Fruit fly (Drosophila melanogaster) whole organism, embryonic: ENCODE data around the gene IFT54.
A peak's percentile ranks its signal among the peaks of the same experiment; 100 is the strongest.

Source experiments
- CG10209 ChIP-seq: fragments of 200-800 bp; sonication (Bioruptor generic); optimal IDR thresholded peaks from 3 replicates; lab custom pipeline; 2017; ENCODE audit warnings: missing biosample characterization, mild to moderate bottlenecking, missing genetic modification characterization, missing genetic modification reagents
- CG12071 ChIP-seq: fragments of 200-800 bp; sonication (Bioruptor generic); optimal IDR thresholded peaks from 3 replicates; lab custom pipeline; 2018; ENCODE audit warnings: missing biosample characterization, mild to moderate bottlenecking, missing genetic modification characterization
- CG15011 ChIP-seq: fragments of 200-800 bp; sonication (Bioruptor generic); optimal IDR thresholded peaks from 3 replicates; lab custom pipeline; 2018; ENCODE audit warnings: missing biosample characterization, mild to moderate bottlenecking, missing genetic modification characterization
- CG15269 ChIP-seq: fragments of 200-800 bp; sonication (Bioruptor generic); optimal IDR thresholded peaks from 2 replicates; lab custom pipeline; 2018; ENCODE audit warnings: missing biosample characterization, mild to moderate bottlenecking, missing genetic modification characterization, moderate library complexity
- CG1647 ChIP-seq: fragments of 200-800 bp; sonication (Bioruptor generic); optimal IDR thresholded peaks from 3 replicates; lab custom pipeline; 2016; ENCODE audit warnings: missing biosample characterization, missing genetic modification characterization
- CG17361 ChIP-seq: fragments of 200-800 bp; sonication (Bioruptor generic); IDR thresholded peaks from 3 replicates; pipeline ENCODE4 v1.3.6; 2022; ENCODE audit warnings: missing biosample characterization, missing genetic modification characterization
- CG17612 ChIP-seq: fragments of 200-800 bp; sonication (Bioruptor generic); IDR thresholded peaks from 2 replicates; pipeline ENCODE4 v1.3.6; 2022; ENCODE audit warnings: missing biosample characterization, missing genetic modification characterization
- CG18262 ChIP-seq: fragments of 200-800 bp; optimal IDR thresholded peaks from 3 replicates; lab custom pipeline; 2019; ENCODE audit warnings: missing biosample characterization, mild to moderate bottlenecking, missing genetic modification characterization, moderate library complexity
- CG18764 ChIP-seq: fragments of 200-800 bp; sonication (Bioruptor generic); optimal IDR thresholded peaks from 3 replicates; lab custom pipeline; 2016; ENCODE audit warnings: missing biosample characterization, missing genetic modification characterization
- CG2678 ChIP-seq: fragments of 200-800 bp; sonication (Bioruptor generic); optimal IDR thresholded peaks from 3 replicates; lab custom pipeline; 2019; ENCODE audit warnings: missing biosample characterization, mild to moderate bottlenecking, missing genetic modification characterization, moderate library complexity
- CG30020 ChIP-seq: fragments of 200-800 bp; optimal IDR thresholded peaks from 2 replicates; lab custom pipeline; 2019; ENCODE audit warnings: missing biosample characterization, mild to moderate bottlenecking, missing genetic modification characterization, moderate library complexity
- CG4730 ChIP-seq: fragments of 200-800 bp; sonication (Bioruptor generic); IDR thresholded peaks from 2 replicates; pipeline ENCODE4 v1.3.6; 2022; ENCODE audit warnings: missing biosample characterization, missing genetic modification characterization
- CG6254 ChIP-seq: fragments of 200-800 bp; sonication (Bioruptor generic); optimal IDR thresholded peaks from 3 replicates; lab custom pipeline; 2017; ENCODE audit warnings: mild to moderate bottlenecking, missing biosample characterization, missing genetic modification reagents, missing genetic modification characterization
- CG6791 ChIP-seq: fragments of 200-800 bp; sonication (Bioruptor generic); IDR thresholded peaks from 3 replicates; pipeline ENCODE4 v1.3.6; 2022; ENCODE audit warnings: missing biosample characterization, missing genetic modification characterization; ENCODE audit not compliant: partially characterized antibody
- CG7556 ChIP-seq: fragments of 200-800 bp; sonication (Bioruptor generic); optimal IDR thresholded peaks from 2 replicates; lab custom pipeline; 2017; ENCODE audit warnings: missing biosample characterization, mild to moderate bottlenecking, missing genetic modification characterization
- CG8281 ChIP-seq: fragments of 200-800 bp; sonication (Bioruptor generic); optimal IDR thresholded peaks from 2 replicates; lab custom pipeline; 2018; ENCODE audit warnings: missing biosample characterization, mild to moderate bottlenecking, missing genetic modification characterization, moderate library complexity
- CG9437 ChIP-seq: fragments of 200-800 bp; sonication (Bioruptor generic); optimal IDR thresholded peaks from 2 replicates; lab custom pipeline; 2018; ENCODE audit warnings: missing biosample characterization, mild to moderate bottlenecking, missing genetic modification characterization
- CG9932 ChIP-seq: fragments of 200-800 bp; sonication (Bioruptor generic); IDR thresholded peaks from 2 replicates; pipeline ENCODE4 v1.3.6; 2022; ENCODE audit warnings: missing biosample characterization, missing genetic modification characterization
- D ChIP-seq, 2 experiments: fragments of 200-800 bp in 1 of 2; fragments of >200 bp in 1 of 2; sonication (Bioruptor generic) in 1 of 2; optimal IDR thresholded peaks; 2 replicates in 1 of 2; 3 replicates in 1 of 2; lab custom pipeline; 2017; ENCODE audit warnings: mild to moderate bottlenecking in 1 of 2, missing biosample characterization in 1 of 2, missing genetic modification characterization in 1 of 2, missing genetic modification reagents in 1 of 2
- D19A ChIP-seq: fragments of 200-800 bp; optimal IDR thresholded peaks from 3 replicates; lab custom pipeline; 2019; ENCODE audit warnings: missing biosample characterization, mild to moderate bottlenecking, missing genetic modification characterization, moderate library complexity
- Fer3 ChIP-seq: fragments of 200-800 bp; sonication (Bioruptor generic); optimal IDR thresholded peaks from 2 replicates; lab custom pipeline; 2018; ENCODE audit warnings: missing biosample characterization, mild to moderate bottlenecking, missing genetic modification characterization, moderate library complexity
- Hey ChIP-seq: fragments of 200-800 bp; sonication (Bioruptor generic); optimal IDR thresholded peaks from 3 replicates; lab custom pipeline; 2018; ENCODE audit warnings: missing biosample characterization, mild to moderate bottlenecking, missing genetic modification characterization
- Hr39 ChIP-seq: fragments of >200 bp; optimal IDR thresholded peaks from 2 replicates; lab custom pipeline; 2017
- Med ChIP-seq: fragments of 200-800 bp; sonication (Bioruptor generic); peaks from one replicate; lab custom pipeline; 2016; ENCODE audit warnings: missing biosample characterization, missing genetic modification characterization, mild to moderate bottlenecking, inconsistent platforms, moderate library complexity
- Oli ChIP-seq: fragments of 200-800 bp; sonication (Bioruptor generic); optimal IDR thresholded peaks from 2 replicates; lab custom pipeline; 2018; ENCODE audit warnings: missing biosample characterization, mild to moderate bottlenecking, missing genetic modification characterization, moderate library complexity
- PHDP ChIP-seq: fragments of 200-800 bp; sonication (Bioruptor generic); optimal IDR thresholded peaks from 3 replicates; lab custom pipeline; 2018; ENCODE audit warnings: missing biosample characterization, mild to moderate bottlenecking, missing genetic modification characterization, moderate library complexity
- Six4 ChIP-seq: fragments of 200-800 bp; sonication (Bioruptor generic); optimal IDR thresholded peaks from 2 replicates; lab custom pipeline; 2016; ENCODE audit warnings: missing biosample characterization, missing genetic modification characterization
- Sox102F ChIP-seq: fragments of 200-800 bp; sonication (Bioruptor generic); optimal IDR thresholded peaks from 2 replicates; lab custom pipeline; 2018; ENCODE audit warnings: missing biosample characterization, mild to moderate bottlenecking, missing genetic modification characterization, moderate library complexity
- Trl ChIP-seq, 3 experiments: fragments of >200 bp in 2 of 3; fragments of 200-800 bp in 1 of 3; sonication (Bioruptor generic) in 1 of 3; optimal IDR thresholded peaks; 2 replicates in 1 of 3; 3 replicates in 2 of 3; lab custom pipeline; 2016 to 2017; ENCODE audit warnings: missing biosample characterization in 1 of 3, missing genetic modification characterization in 1 of 3
- ab ChIP-seq: fragments of 200-800 bp; sonication (Bioruptor generic); optimal IDR thresholded peaks from 2 replicates; lab custom pipeline; 2016; ENCODE audit warnings: missing biosample characterization, missing genetic modification characterization
- az2 ChIP-seq: fragments of 200-800 bp; sonication (Bioruptor generic); optimal IDR thresholded peaks from 3 replicates; lab custom pipeline; 2016; ENCODE audit warnings: missing biosample characterization, missing genetic modification characterization
- bcd ChIP-seq: fragments of 200-800 bp; sonication (Bioruptor generic); optimal IDR thresholded peaks from 2 replicates; lab custom pipeline; 2017; ENCODE audit warnings: missing biosample characterization, mild to moderate bottlenecking, missing genetic modification characterization
- br ChIP-seq: fragments of >200 bp; optimal IDR thresholded peaks from 2 replicates; lab custom pipeline; 2017
- disco-r ChIP-seq: fragments of 200-800 bp; sonication (Bioruptor generic); optimal IDR thresholded peaks from 2 replicates; lab custom pipeline; 2016; ENCODE audit warnings: missing biosample characterization, missing genetic modification characterization
- dmrt11E ChIP-seq: fragments of 200-800 bp; sonication (Bioruptor generic); optimal IDR thresholded peaks from 3 replicates; lab custom pipeline; 2018; ENCODE audit warnings: missing biosample characterization, mild to moderate bottlenecking, missing genetic modification characterization, moderate library complexity
- dysf ChIP-seq: fragments of 200-800 bp; sonication (Bioruptor generic); IDR thresholded peaks from 3 replicates; pipeline ENCODE4 v1.3.6; 2022; ENCODE audit warnings: missing biosample characterization, missing genetic modification characterization
- emc ChIP-seq: fragments of 200-800 bp; sonication (Bioruptor generic); optimal IDR thresholded peaks from 2 replicates; lab custom pipeline; 2016; ENCODE audit warnings: missing biosample characterization, missing genetic modification characterization
- gcm ChIP-seq: fragments of 200-800 bp; sonication (Bioruptor generic); optimal IDR thresholded peaks from 2 replicates; lab custom pipeline; 2019; ENCODE audit warnings: missing biosample characterization, mild to moderate bottlenecking, missing genetic modification characterization, moderate library complexity
- gem ChIP-seq: fragments of 200-800 bp; sonication (Bioruptor generic); optimal IDR thresholded peaks from 2 replicates; lab custom pipeline; 2019; ENCODE audit warnings: missing biosample characterization, mild to moderate bottlenecking, missing genetic modification characterization, moderate library complexity
- gsb-n ChIP-seq: fragments of 200-800 bp; sonication (Bioruptor generic); optimal IDR thresholded peaks from 3 replicates; lab custom pipeline; 2018; ENCODE audit warnings: missing biosample characterization, mild to moderate bottlenecking, missing genetic modification characterization
- hkb ChIP-seq, 2 experiments: fragments of 200-800 bp in 1 of 2; fragments of >200 bp in 1 of 2; sonication (Bioruptor generic) in 1 of 2; IDR thresholded peaks in 1 of 2; optimal IDR thresholded peaks in 1 of 2; 2 replicates each; pipeline versions ENCODE4 v1.3.6 to Lab custom; 2017 to 2022; ENCODE audit warnings: missing biosample characterization in 1 of 2, missing genetic modification characterization in 1 of 2
- lab ChIP-seq: fragments of 200-800 bp; sonication (Bioruptor generic); optimal IDR thresholded peaks from 3 replicates; lab custom pipeline; 2017; ENCODE audit warnings: missing biosample characterization, missing genetic modification characterization, mild to moderate bottlenecking, moderate library complexity, missing genetic modification reagents
- phol ChIP-seq: fragments of 200-800 bp; sonication (Bioruptor generic); optimal IDR thresholded peaks from 3 replicates; lab custom pipeline; 2018; ENCODE audit warnings: missing biosample characterization, mild to moderate bottlenecking, missing genetic modification characterization, moderate library complexity
- psq ChIP-seq: fragments of 200-800 bp; sonication (Bioruptor generic); optimal IDR thresholded peaks from 2 replicates; lab custom pipeline; 2017; ENCODE audit warnings: missing biosample characterization, missing genetic modification characterization
- sc ChIP-seq, 3 experiments: fragments of >200 bp in 2 of 3; fragments of 200-800 bp in 1 of 3; sonication (Bioruptor generic) in 1 of 3; optimal IDR thresholded peaks; 2 replicates in 2 of 3; 3 replicates in 1 of 3; lab custom pipeline; 2017; ENCODE audit warnings: mild to moderate bottlenecking in 1 of 3, missing biosample characterization in 1 of 3, missing genetic modification characterization in 1 of 3, missing genetic modification reagents in 1 of 3
- sima ChIP-seq: fragments of 200-800 bp; sonication (Bioruptor generic); optimal IDR thresholded peaks from 2 replicates; lab custom pipeline; 2016; ENCODE audit warnings: missing biosample characterization, missing genetic modification characterization
- slbo ChIP-seq: fragments of 200-800 bp; sonication (Bioruptor generic); IDR thresholded peaks from 2 replicates; pipeline ENCODE4 v1.3.6; 2022; ENCODE audit warnings: missing biosample characterization, missing genetic modification characterization
- so ChIP-seq: fragments of 200-800 bp; sonication (Bioruptor generic); IDR thresholded peaks from 3 replicates; pipeline ENCODE4 v1.3.6; 2022; ENCODE audit warnings: missing biosample characterization, missing genetic modification characterization
- sug ChIP-seq: fragments of 200-800 bp; optimal IDR thresholded peaks from 2 replicates; lab custom pipeline; 2019; ENCODE audit warnings: missing biosample characterization, mild to moderate bottlenecking, missing genetic modification characterization, moderate library complexity

Gene IFT54

DNA sequence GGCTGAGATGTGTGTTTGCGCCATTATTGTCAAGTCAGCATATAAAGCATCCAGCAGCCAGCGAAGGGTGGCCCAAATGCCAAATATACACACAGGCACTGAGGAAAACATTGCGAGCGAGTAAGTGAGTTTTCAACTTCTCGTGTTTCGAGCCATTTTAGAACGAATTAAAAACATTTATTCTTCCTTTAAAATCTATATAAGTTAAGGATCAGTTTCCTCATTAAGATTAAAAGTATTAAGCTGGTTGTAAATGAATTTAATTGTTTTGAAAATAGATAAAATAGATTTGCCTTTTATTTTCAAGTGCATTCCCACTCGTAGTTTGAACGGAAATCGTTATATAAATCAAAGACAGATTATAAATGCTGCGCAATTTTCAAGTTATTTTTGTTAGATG is 49.2 kb downstream of the IFT54 start (continued):
- TF ChIP-seq CG10209 (GFP tag; lab: Kevin White, UChicago) (no peak), Trl (optimal IDR thresholded peaks at IDR 0.05; lab: Kevin White, UChicago) (no peak), Trl (GFP tag; optimal IDR thresholded peaks at IDR 0.05; lab: Kevin White, UChicago) (no peak), CG7556 (GFP tag; lab: Kevin White, UChicago) (peak; percentile 62), ab (no peak), CG18262 (tag; lab: Kevin White, UChicago) (peak; percentile 49), CG9932 (GFP tag; lab: Robert Waterston, UW) (no peak), hkb (optimal IDR thresholded peaks at IDR 0.05; lab: Kevin White, UChicago) (no peak), hkb (GFP tag; IDR thresholded peaks at IDR 0.05; lab: Robert Waterston, UW) (0 out of 2 replicates have a peak, but pooled peaks have one; percentile 15), sima (GFP tag; lab: Kevin White, UChicago) (no peak), CG9437 (GFP tag; lab: Kevin White, UChicago) (peak; percentile 9), CG30020 (no peak), Med (GFP tag; lab: Kevin White, UChicago) (peak; percentile 83), Hr39 (lab: Kevin White, UChicago) (no peak), Six4 (GFP tag; lab: Kevin White, UChicago) (no peak), bcd (peak; percentile 20), sug (no peak), CG17612 (GFP tag; lab: Robert Waterston, UW) (no peak), CG17361 (GFP tag; lab: Robert Waterston, UW) (peak; percentile 54; the same call in 2 of the 3 replicates), CG4730 (GFP tag; lab: Robert Waterston, UW) (no peak), lab (peak; percentile 45), CG2678 (tag; lab: Kevin White, UChicago) (peak; percentile 59), CG6791 (GFP tag; lab: Robert Waterston, UW) (no peak), CG6254 (no peak), gcm (GFP tag; lab: Kevin White, UChicago) (no peak), emc (no peak), Oli (tag; lab: Kevin White, UChicago) (peak; percentile 42), Hey (tag; lab: Kevin White, UChicago) (no peak), CG1647 (GFP tag; lab: Kevin White, UChicago) (no peak), dmrt11E (tag; lab: Kevin White, UChicago) (peak; percentile 0), CG15269 (tag; lab: Kevin White, UChicago) (peak; percentile 34), psq (no peak), Fer3 (peak; percentile 34), sc (optimal IDR thresholded peaks at IDR 0.05; lab: Kevin White, UChicago) (no peak), sc (GFP tag; optimal IDR thresholded peaks at IDR 0.05; lab: Kevin White, UChicago) (peak; percentile 23), CG8281 (tag; lab: Kevin White, UChicago) (no peak), D (optimal IDR thresholded peaks at IDR 0.05; lab: Kevin White, UChicago) (no peak), D (GFP tag; optimal IDR thresholded peaks at IDR 0.05; lab: Kevin White, UChicago) (peak; percentile 13), br (lab: Kevin White, UChicago) (no peak), phol (tag; lab: Kevin White, UChicago) (peak; percentile 42), gem (tag; lab: Kevin White, UChicago) (peak; percentile 60), D19A (tag; lab: Kevin White, UChicago) (peak; percentile 28), CG18764 (GFP tag; lab: Kevin White, UChicago) (peak; percentile 20), CG12071 (peak; percentile 13), so (GFP tag; lab: Robert Waterston, UW) (no peak), dysf (GFP tag; lab: Robert Waterston, UW) (0 out of 3 replicates have a peak, but pooled peaks have one; percentile 20), PHDP (peak; percentile 33), Sox102F (peak; percentile 56), az2 (peak; percentile 11), gsb-n (tag; lab: Kevin White, UChicago) (peak; percentile 10), disco-r (GFP tag; lab: Kevin White, UChicago) (no peak), slbo (GFP tag; lab: Robert Waterston, UW) (peak; percentile 17; the same call in 1 of the 2 replicates), CG15011 (GFP tag; lab: Kevin White, UChicago) (peak; percentile 19)
